Fruit fly (Drosophila melanogaster) whole organism, embryonic: ENCODE results near the gene witty.

Source experiments
- Ada2b ChIP-seq: fragments of 200-800 bp; sonication (Bioruptor generic); IDR thresholded peaks from 2 replicates; pipeline ENCODE4 v1.3.6; 2022; ENCODE audit warnings: missing biosample characterization, missing genetic modification characterization
- Antp ChIP-seq: fragments of 200-800 bp; sonication (Bioruptor generic); optimal IDR thresholded peaks from 3 replicates; lab custom pipeline; 2016; ENCODE audit warnings: missing biosample characterization, missing genetic modification characterization
- Awh ChIP-seq: fragments of 200-800 bp; sonication (Bioruptor generic); IDR thresholded peaks from 2 replicates; pipeline ENCODE4, ENCODE4 v1.3.6; 2022; ENCODE audit warnings: missing biosample characterization, missing genetic modification characterization
- Blimp-1 ChIP-seq: fragments of 200-800 bp; sonication (Bioruptor generic); optimal IDR thresholded peaks from 3 replicates; lab custom pipeline; 2018; ENCODE audit warnings: missing biosample characterization, missing genetic modification characterization, mild to moderate bottlenecking, moderate library complexity, missing genetic modification reagents
- C15 ChIP-seq: fragments of 200-800 bp; sonication (Bioruptor generic); IDR thresholded peaks from 3 replicates; pipeline ENCODE4 v1.3.6; 2022; ENCODE audit warnings: missing biosample characterization, missing genetic modification characterization
- CG10959 ChIP-seq: fragments of 200-800 bp; sonication (Bioruptor generic); IDR thresholded peaks from 2 replicates; pipeline ENCODE4 v1.3.6; 2022; ENCODE audit warnings: missing biosample characterization, missing genetic modification characterization
- CG14441 ChIP-seq: fragments of 200-800 bp; sonication (Bioruptor generic); IDR thresholded peaks from 2 replicates; pipeline ENCODE4 v1.3.6; 2022; ENCODE audit warnings: missing biosample characterization, missing genetic modification characterization
- CG17802 ChIP-seq: fragments of 200-800 bp; sonication (Bioruptor generic); optimal IDR thresholded peaks from 2 replicates; lab custom pipeline; 2018; ENCODE audit warnings: missing biosample characterization, mild to moderate bottlenecking, missing genetic modification characterization, moderate library complexity
- CG31365 ChIP-seq: fragments of 200-800 bp; sonication (Bioruptor generic); optimal IDR thresholded peaks from 2 replicates; lab custom pipeline; 2018; ENCODE audit warnings: missing biosample characterization, mild to moderate bottlenecking, missing genetic modification characterization
- CG3163 ChIP-seq: fragments of 200-800 bp; sonication (Bioruptor generic); optimal IDR thresholded peaks from 3 replicates; lab custom pipeline; 2016; ENCODE audit warnings: missing biosample characterization, missing genetic modification characterization
- CG32532 ChIP-seq: fragments of 200-800 bp; sonication (Bioruptor generic); IDR thresholded peaks from 2 replicates; pipeline ENCODE4 v1.3.6; 2022; ENCODE audit warnings: missing biosample characterization, missing genetic modification characterization
- CG32772 ChIP-seq: fragments of 200-800 bp; sonication (Bioruptor generic); IDR thresholded peaks from 2 replicates; pipeline ENCODE4 v1.3.6; 2022; ENCODE audit warnings: missing biosample characterization, missing genetic modification characterization
- CG4404 ChIP-seq: fragments of 200-800 bp; sonication (Bioruptor generic); IDR thresholded peaks from 2 replicates; pipeline ENCODE4 v1.3.6; 2022; ENCODE audit warnings: missing biosample characterization, missing genetic modification characterization
- CG4424 ChIP-seq: fragments of 200-800 bp; sonication (Bioruptor generic); optimal IDR thresholded peaks from 3 replicates; lab custom pipeline; 2016; ENCODE audit warnings: missing biosample characterization, missing genetic modification characterization
- CG5180 ChIP-seq: fragments of 200-800 bp; sonication (Bioruptor generic); optimal IDR thresholded peaks from 3 replicates; lab custom pipeline; 2017; ENCODE audit warnings: missing biosample characterization, missing genetic modification characterization, mild to moderate bottlenecking, moderate library complexity, missing genetic modification reagents
- CG7357 ChIP-seq: fragments of 200-800 bp; sonication (Bioruptor generic); IDR thresholded peaks from 3 replicates; pipeline ENCODE4 v1.3.6; 2022; ENCODE audit warnings: missing biosample characterization, missing genetic modification characterization
- CG7928 ChIP-seq: fragments of 200-800 bp; sonication (Bioruptor generic); optimal IDR thresholded peaks from 2 replicates; lab custom pipeline; 2017; ENCODE audit warnings: missing biosample characterization, mild to moderate bottlenecking, missing genetic modification characterization
- Camta ChIP-seq: fragments of 200-800 bp; sonication (Bioruptor generic); optimal IDR thresholded peaks from 2 replicates; lab custom pipeline; 2016; ENCODE audit warnings: missing biosample characterization, missing genetic modification characterization
- Dek ChIP-seq: fragments of 200-800 bp; sonication (Bioruptor generic); optimal IDR thresholded peaks from 3 replicates; lab custom pipeline; 2019; ENCODE audit warnings: missing biosample characterization, mild to moderate bottlenecking, missing genetic modification characterization, moderate library complexity
- GATAe ChIP-seq: fragments of 200-800 bp; sonication (Bioruptor generic); conservative IDR thresholded peaks from 2 replicates; pipeline ENCODE4 v1.3.6; 2022; ENCODE audit warnings: missing biosample characterization, missing genetic modification characterization
- HHEX ChIP-seq: fragments of 200-800 bp; sonication (Bioruptor generic); optimal IDR thresholded peaks from 3 replicates; lab custom pipeline; 2017; ENCODE audit warnings: missing biosample characterization, mild to moderate bottlenecking, missing genetic modification characterization, missing genetic modification reagents
- Hey ChIP-seq: fragments of 200-800 bp; sonication (Bioruptor generic); optimal IDR thresholded peaks from 3 replicates; lab custom pipeline; 2018; ENCODE audit warnings: missing biosample characterization, mild to moderate bottlenecking, missing genetic modification characterization
- Jarid2 ChIP-seq: fragments of 200-800 bp; sonication (Bioruptor generic); optimal IDR thresholded peaks from 3 replicates; lab custom pipeline; 2017; ENCODE audit warnings: mild to moderate bottlenecking, missing biosample characterization, missing genetic modification reagents, missing genetic modification characterization
- Sox102F ChIP-seq: fragments of 200-800 bp; sonication (Bioruptor generic); optimal IDR thresholded peaks from 2 replicates; lab custom pipeline; 2018; ENCODE audit warnings: missing biosample characterization, mild to moderate bottlenecking, missing genetic modification characterization, moderate library complexity
- Xbp1 ChIP-seq: fragments of 200-800 bp; sonication (Bioruptor generic); optimal IDR thresholded peaks from 3 replicates; lab custom pipeline; 2016; ENCODE audit warnings: missing biosample characterization, mild to moderate bottlenecking, missing genetic modification characterization
- al ChIP-seq: fragments of 200-800 bp; sonication (Bioruptor generic); IDR thresholded peaks from 2 replicates; pipeline ENCODE4 v1.3.6; 2022; ENCODE audit warnings: missing biosample characterization, missing genetic modification characterization
- bab2 ChIP-seq: fragments of 200-800 bp; sonication (Bioruptor generic); optimal IDR thresholded peaks from 2 replicates; lab custom pipeline; 2016; ENCODE audit warnings: missing biosample characterization, missing genetic modification characterization
- cato ChIP-seq: fragments of 200-800 bp; sonication (Bioruptor generic); optimal IDR thresholded peaks from 2 replicates; lab custom pipeline; 2016; ENCODE audit warnings: missing biosample characterization, missing genetic modification characterization, borderline replicate concordance
- corto ChIP-seq: fragments of 200-800 bp; sonication (Bioruptor generic); optimal IDR thresholded peaks from 2 replicates; lab custom pipeline; 2016; ENCODE audit warnings: missing biosample characterization, mild to moderate bottlenecking, missing genetic modification characterization, moderate library complexity
- fd64A ChIP-seq: fragments of 200-800 bp; sonication (Bioruptor generic); optimal IDR thresholded peaks from 3 replicates; lab custom pipeline; 2018; ENCODE audit warnings: missing biosample characterization, mild to moderate bottlenecking, missing genetic modification characterization
- gem ChIP-seq: fragments of 200-800 bp; sonication (Bioruptor generic); optimal IDR thresholded peaks from 2 replicates; lab custom pipeline; 2019; ENCODE audit warnings: missing biosample characterization, mild to moderate bottlenecking, missing genetic modification characterization, moderate library complexity
- grau ChIP-seq: fragments of 200-800 bp; optimal IDR thresholded peaks from 3 replicates; lab custom pipeline; 2019; ENCODE audit warnings: missing biosample characterization, mild to moderate bottlenecking, missing genetic modification characterization, moderate library complexity
- nom ChIP-seq: fragments of 200-800 bp; sonication (Bioruptor generic); optimal IDR thresholded peaks from 2 replicates; lab custom pipeline; 2017; ENCODE audit warnings: missing biosample characterization, missing genetic modification characterization, mild to moderate bottlenecking, moderate library complexity, missing genetic modification reagents
- pan ChIP-seq, 4 experiments: fragments of >200 bp in 3 of 4; fragments of 200-800 bp in 1 of 4; sonication (Bioruptor generic) in 1 of 4; optimal IDR thresholded peaks in 3 of 4; IDR thresholded peaks in 1 of 4; 2 replicates each; pipeline versions ENCODE4 v1.3.6 to Lab custom; 2017 to 2022; ENCODE audit warnings: missing biosample characterization in 2 of 4, missing genetic modification characterization in 2 of 4, mixed read lengths in 1 of 4
- prd ChIP-seq, 3 experiments: fragments of >200 bp in 2 of 3; fragments of 200-800 bp in 1 of 3; sonication (Bioruptor generic) in 1 of 3; optimal IDR thresholded peaks in 2 of 3; IDR thresholded peaks in 1 of 3; 2 replicates in 2 of 3; 3 replicates in 1 of 3; pipeline versions ENCODE4 v1.3.6 to Lab custom; 2017 to 2022; ENCODE audit warnings: missing biosample characterization in 1 of 3, missing genetic modification characterization in 1 of 3
- run ChIP-seq: fragments of 200-800 bp; sonication (Bioruptor generic); optimal IDR thresholded peaks from 3 replicates; lab custom pipeline; 2018; ENCODE audit warnings: missing biosample characterization, mild to moderate bottlenecking, missing genetic modification characterization
- sens ChIP-seq: fragments of 200-800 bp; sonication (Bioruptor generic); peaks from one replicate; lab custom pipeline; 2016; ENCODE audit warnings: missing biosample characterization, missing genetic modification characterization
- slbo ChIP-seq: fragments of 200-800 bp; sonication (Bioruptor generic); IDR thresholded peaks from 2 replicates; pipeline ENCODE4 v1.3.6; 2022; ENCODE audit warnings: missing biosample characterization, missing genetic modification characterization
- sqz ChIP-seq: fragments of 200-800 bp; sonication (Bioruptor generic); optimal IDR thresholded peaks from 3 replicates; lab custom pipeline; 2018; ENCODE audit warnings: missing biosample characterization, mild to moderate bottlenecking, missing genetic modification characterization
- sug ChIP-seq: fragments of 200-800 bp; optimal IDR thresholded peaks from 2 replicates; lab custom pipeline; 2019; ENCODE audit warnings: missing biosample characterization, mild to moderate bottlenecking, missing genetic modification characterization, moderate library complexity

witty gene

DNA sequence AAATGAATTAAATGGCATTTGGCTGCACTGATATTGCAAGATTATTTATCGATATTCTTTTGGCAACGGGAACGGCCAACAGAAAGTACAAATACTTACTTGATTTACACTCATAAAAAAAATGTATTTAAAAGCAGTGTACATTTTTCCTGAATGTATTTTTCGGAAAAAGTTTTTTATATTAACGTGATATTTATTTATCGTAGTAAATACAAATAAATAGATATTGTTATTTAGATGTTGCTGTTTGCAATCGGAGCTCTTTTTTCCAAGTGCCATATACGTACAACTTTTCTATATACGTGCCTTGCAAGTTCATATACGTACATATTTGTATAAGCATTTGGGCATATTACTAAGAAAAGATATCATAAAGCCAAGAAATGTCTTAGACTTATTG, 13.2 kb downstream of the witty start (continued):
- TF ChIP-seq Sox102F (no peak), Camta (GFP tag; lab: Kevin White, UChicago) (no peak), fd64A (no peak), CG3163 (no peak), run (tag; lab: Kevin White, UChicago) (no peak), Hey (tag; lab: Kevin White, UChicago) (no peak), pan (optimal IDR thresholded peaks at IDR 0.05; lab: Kevin White, UChicago) (no peak), pan (GFP tag; optimal IDR thresholded peaks at IDR 0.05 in 1 of 2, IDR thresholded peaks at IDR 0.05 in 1 of 2) (peak in 1 of 2 experiments; percentile 54), Antp (GFP tag; lab: Kevin White, UChicago) (no peak), gem (tag; lab: Kevin White, UChicago) (peak; percentile 14), CG31365 (tag; lab: Kevin White, UChicago) (no peak), Blimp-1 (no peak), bab2 (GFP tag; lab: Kevin White, UChicago) (no peak)
- TF ChIP-seq, all 482 proteins: peak for 6

DNA sequence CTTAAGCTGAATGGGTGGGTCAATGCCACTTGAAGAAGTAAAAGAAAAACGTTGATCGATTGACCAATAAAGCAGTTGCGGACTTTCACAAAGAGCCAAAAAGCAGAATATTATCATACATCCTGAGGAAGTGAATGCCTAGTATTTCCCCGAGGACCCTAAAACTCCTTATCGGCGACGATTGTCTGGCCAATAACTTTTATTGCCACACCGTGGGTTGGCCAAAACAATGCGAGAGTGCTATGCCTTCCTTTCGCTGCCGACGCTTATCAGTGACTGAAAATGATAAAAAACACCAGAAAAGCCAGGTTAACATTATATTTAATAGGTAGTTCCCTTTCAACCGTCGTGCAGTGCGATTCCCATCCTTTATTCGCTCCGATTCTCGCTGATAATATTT, 13.8 kb downstream of the witty start, which contains the start of gene Mur29B:
Mur29B (plus strand) TSS at position 324 of the 400 bp plus-strand sequence.
- no peak for TF ChIP-seq CG14441 (GFP tag; lab: Robert Waterston, UW)
- TF ChIP-seq CG4404 (GFP tag; lab: Robert Waterston, UW): no peak
- TF ChIP-seq CG10959 (GFP tag; lab: Robert Waterston, UW): no peak
- no peak for TF ChIP-seq CG7357 (GFP tag; lab: Robert Waterston, UW)
- TF ChIP-seq grau: no peak
- TF ChIP-seq CG4424 (GFP tag; lab: Kevin White, UChicago): no peak
- TF ChIP-seq CG5180 (GFP tag; lab: Kevin White, UChicago): no peak
- TF ChIP-seq prd (optimal IDR thresholded peaks at IDR 0.05; lab: Kevin White, UChicago): no peak
- no peak for TF ChIP-seq prd (GFP tag; IDR thresholded peaks at IDR 0.05; lab: Robert Waterston, UW)
- TF ChIP-seq C15 (GFP tag; lab: Robert Waterston, UW): no peak
- TF ChIP-seq sqz (GFP tag; lab: Kevin White, UChicago): no peak
- no peak for TF ChIP-seq slbo (GFP tag; lab: Robert Waterston, UW)
- no peak for TF ChIP-seq CG17802 (tag; lab: Kevin White, UChicago)
- no peak for TF ChIP-seq al (GFP tag; lab: Robert Waterston, UW)
- no peak for TF ChIP-seq Xbp1 (GFP tag; lab: Kevin White, UChicago)
- no peak for TF ChIP-seq nom (GFP tag; lab: Kevin White, UChicago)
- TF ChIP-seq CG32772 (GFP tag; lab: Robert Waterston, UW): no peak
- TF ChIP-seq CG7928: no peak
- TF ChIP-seq GATAe (GFP tag; lab: Robert Waterston, UW): 0 out of 2 replicates have a peak, but pooled peaks have one; percentile 26
- no peak for TF ChIP-seq Ada2b (GFP tag; lab: Robert Waterston, UW)
- TF ChIP-seq cato: no peak
- TF ChIP-seq Awh (GFP tag; lab: Robert Waterston, UW): no peak
- no peak for TF ChIP-seq Dek
- peak; percentile 54 for TF ChIP-seq sug
- TF ChIP-seq Jarid2 (GFP tag; lab: Kevin White, UChicago): no peak
- peak; percentile 51 for TF ChIP-seq corto (GFP tag; lab: Kevin White, UChicago)
- TF ChIP-seq sens (GFP tag; lab: Kevin White, UChicago): peak; percentile 29
- peak; percentile 7; the same call in 1 of the 2 replicates for TF ChIP-seq CG32532 (GFP tag; lab: Robert Waterston, UW)
- no peak for TF ChIP-seq HHEX (GFP tag; lab: Kevin White, UChicago)
